Fruit fly (Drosophila melanogaster): Measurements from ENCODE around the gene CG34248.

dm6 chr3L:16283821-16284220, 13.1 kb upstream of the CG34248 start, which contains the start of gene CG13048:
- no peak for TF ChIP-seq Ets98B (GFP tag; IDR thresholded peaks at IDR 0.05)
- no peak for TF ChIP-seq Pif1B (GFP tag; optimal IDR thresholded peaks at IDR 0.05)
- TF ChIP-seq CG8159 (tag; optimal IDR thresholded peaks at IDR 0.05), result no peak
- no peak for TF ChIP-seq EcR (GFP tag; optimal IDR thresholded peaks at IDR 0.05)
- no peak for TF ChIP-seq CG13204 (GFP tag; optimal IDR thresholded peaks at IDR 0.05)

Data from whole organism, pupa.